Worm (Caenorhabditis elegans) whole organism, L4 larva: Measurements from ENCODE around the gene dpf-7.
"Not testable (repeated sequence)": the region's sequence is repeated elsewhere in the genome, so short reads cannot be mapped to it uniquely, and the experiment has no call there.

Experiments
- F37D6.2 ChIP-seq: sonication (generic microtip); optimal IDR thresholded peaks from 2 replicates; lab custom pipeline; 2016; ENCODE audit warnings: mild to moderate bottlenecking, missing genetic modification characterization, missing compliant biosample characterization
- F49E8.2 ChIP-seq: sonication (generic microtip); optimal IDR thresholded peaks from 2 replicates; lab custom pipeline; 2016; ENCODE audit warnings: missing compliant biosample characterization, mild to moderate bottlenecking, missing genetic modification characterization, borderline replicate concordance
- R02D3.7 ChIP-seq: fragments of 150-350 bp; sonication (generic microtip); optimal IDR thresholded peaks from 3 replicates; lab custom pipeline; 2014; ENCODE audit warnings: missing biosample characterization, missing genetic modification characterization
- aha-1 ChIP-seq: fragments of 150-350 bp; peaks from one replicate; lab custom pipeline; 2014; ENCODE audit warnings: missing biosample characterization, missing genetic modification characterization
- ceh-82 ChIP-seq: sonication (generic microtip); optimal IDR thresholded peaks from 2 replicates; lab custom pipeline; 2017; ENCODE audit warnings: missing biosample characterization, missing genetic modification characterization
- dpl-1 ChIP-seq: fragments of 150-350 bp; optimal IDR thresholded peaks from 2 replicates; lab custom pipeline; 2014; ENCODE audit warnings: missing biosample characterization, missing genetic modification reagents, missing genetic modification characterization
- hmg-1.1 ChIP-seq: fragments of 200-800 bp; sonication (Bioruptor generic); IDR thresholded peaks from 2 replicates; pipeline ENCODE4 v1.3.6; 2022; ENCODE audit warnings: missing genetic modification reagents, missing genetic modification characterization, missing compliant biosample characterization
- pha-4 ChIP-seq, 2 experiments: fragments of 150-350 bp in 1 of 2; fragments of 200-800 bp in 1 of 2; sonication (Bioruptor generic) in 1 of 2; IDR thresholded peaks in 1 of 2; optimal IDR thresholded peaks in 1 of 2; 2 replicates each; pipeline versions ENCODE4 v1.3.6 to Lab custom; 2014 to 2022; ENCODE audit warnings: missing genetic modification characterization in 2 of 2, missing genetic modification reagents in 2 of 2, missing biosample characterization in 1 of 2, missing compliant biosample characterization in 1 of 2
- unc-130 ChIP-seq: sonication (generic microtip); optimal IDR thresholded peaks from 2 replicates; lab custom pipeline; 2016; ENCODE audit warnings: missing genetic modification reagents, missing genetic modification characterization, missing compliant biosample characterization
- unc-62 ChIP-seq, 3 experiments: fragments of 150-350 bp in 1 of 3; sonication (generic microtip); optimal IDR thresholded peaks in 2 of 3; peaks in 1 of 3; 1 replicate in 1 of 3; 2 replicates in 2 of 3; lab custom pipeline; 2014 to 2017; ENCODE audit warnings: missing biosample characterization in 3 of 3, missing genetic modification characterization in 3 of 3, missing genetic modification reagents in 3 of 3, missing genotype in 1 of 3

ce11 chrIV:4762990-4763545, 39.3 kb downstream of the dpf-7 start:
- not testable (repeated sequence) for TF ChIP-seq unc-130; F37D6.2 (tag; lab: Kevin White, UChicago); dpl-1 (GFP tag; lab: Kevin White, UChicago); F49E8.2 (tag; lab: Kevin White, UChicago); hmg-1.1 (GFP tag; lab: Robert Waterston, UW); pha-4 (GFP tag; IDR thresholded peaks at IDR 0.05; lab: Robert Waterston, UW); pha-4 (tag; optimal IDR thresholded peaks at IDR 0.05; lab: Kevin White, UChicago); ceh-82 (tag; lab: Kevin White, UChicago); R02D3.7; unc-62 (GFP tag; optimal IDR thresholded peaks at IDR 0.05 in 1 of 2; lab: Kevin White, UChicago); unc-62 (tag; optimal IDR thresholded peaks at IDR 0.05; lab: Kevin White, UChicago); aha-1 (tag; lab: Kevin White, UChicago)
